Fruit fly (Drosophila melanogaster): ENCODE data around the gene Bcs1.

DNA sequence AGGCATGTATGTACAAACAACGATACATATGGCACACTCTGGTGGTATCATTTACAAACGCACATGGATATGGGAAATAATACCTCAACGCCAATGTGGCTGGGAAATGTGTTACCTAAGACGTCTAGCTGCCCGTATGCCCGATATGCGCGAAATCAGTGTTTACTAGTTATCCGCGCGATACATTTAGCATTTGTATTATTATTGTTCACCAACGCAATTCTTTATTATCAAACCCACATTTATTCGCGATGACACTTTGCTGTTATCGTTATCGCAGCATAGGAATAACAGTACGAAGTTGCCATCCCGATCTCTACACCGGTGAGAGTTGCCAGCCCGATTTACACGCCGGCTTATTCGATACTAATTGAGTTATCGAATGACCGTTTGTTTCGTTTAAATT, 24.3 kb downstream of the Bcs1 start, which contains the start of gene chico:
- no peak for TF ChIP-seq CG8478 (optimal IDR thresholded peaks at IDR 0.05)
- TF ChIP-seq CTCF (optimal IDR thresholded peaks at IDR 0.05): peak; percentile 45 to 46
